Worm (Caenorhabditis elegans) whole organism, L4 larva: ENCODE measurements around the gene tofu-6.

ENCODE experiments used
- F26F4.8 ChIP-seq: fragments of 200-800 bp; sonication (Bioruptor generic); conservative IDR thresholded peaks from 2 replicates; pipeline ENCODE4 v1.3.6; 2022; ENCODE audit warnings: missing genetic modification characterization, missing compliant biosample characterization
- F49E8.2 ChIP-seq: sonication (generic microtip); optimal IDR thresholded peaks from 2 replicates; lab custom pipeline; 2016; ENCODE audit warnings: missing compliant biosample characterization, mild to moderate bottlenecking, missing genetic modification characterization, borderline replicate concordance
- Y48G9A.11 ChIP-seq: fragments of 200-800 bp; sonication (Bioruptor generic); IDR thresholded peaks from 2 replicates; pipeline ENCODE4 v1.3.6; 2022; ENCODE audit warnings: missing genetic modification reagents, missing genetic modification characterization, missing compliant biosample characterization
- aha-1 ChIP-seq: fragments of 150-350 bp; peaks from one replicate; lab custom pipeline; 2014; ENCODE audit warnings: missing biosample characterization, missing genetic modification characterization
- aly-2 ChIP-seq: sonication (generic microtip); optimal IDR thresholded peaks from 2 replicates; lab custom pipeline; 2018; ENCODE audit warnings: missing biosample characterization, missing genetic modification characterization
- ama-1 ChIP-seq: fragments of 150-350 bp; optimal IDR thresholded peaks from 2 replicates; lab custom pipeline; 2014; ENCODE audit warnings: inconsistent platforms, mixed read lengths
- ceh-20 ChIP-seq: fragments of 200-800 bp; sonication (Bioruptor generic); IDR thresholded peaks from 2 replicates; pipeline ENCODE4 v1.3.6; 2022; ENCODE audit warnings: missing genetic modification reagents, missing genetic modification characterization, missing compliant biosample characterization
- ceh-32 ChIP-seq: sonication (generic microtip); optimal IDR thresholded peaks from 2 replicates; lab custom pipeline; 2016; ENCODE audit warnings: mild to moderate bottlenecking, missing genetic modification characterization, missing compliant biosample characterization; ENCODE audit not compliant: poor library complexity
- cey-2 ChIP-seq: sonication (generic microtip); optimal IDR thresholded peaks from 3 replicates; lab custom pipeline; 2017; ENCODE audit warnings: missing genetic modification characterization, mild to moderate bottlenecking, missing compliant biosample characterization, antibody characterized with exemption, borderline replicate concordance; ENCODE audit not compliant: insufficient read depth
- ctbp-1 ChIP-seq: fragments of 200-800 bp; sonication (Bioruptor generic); IDR thresholded peaks from 2 replicates; pipeline ENCODE4 v1.3.6; 2022; ENCODE audit warnings: missing genetic modification reagents, missing genetic modification characterization, missing compliant biosample characterization
- daf-16 ChIP-seq, 3 experiments: sonication (generic microtip); optimal IDR thresholded peaks; 2 replicates each; lab custom pipeline; 2016 to 2017; ENCODE audit warnings: missing genetic modification characterization in 3 of 3, missing genetic modification reagents in 3 of 3, mild to moderate bottlenecking in 2 of 3, missing compliant biosample characterization in 2 of 3, missing biosample characterization in 1 of 3, moderate library complexity in 1 of 3
- dpl-1 ChIP-seq: fragments of 150-350 bp; optimal IDR thresholded peaks from 2 replicates; lab custom pipeline; 2014; ENCODE audit warnings: missing biosample characterization, missing genetic modification reagents, missing genetic modification characterization
- duxl-1 ChIP-seq: sonication (generic microtip); optimal IDR thresholded peaks from 2 replicates; lab custom pipeline; 2016; ENCODE audit warnings: mild to moderate bottlenecking, missing genetic modification characterization, moderate library complexity, missing compliant biosample characterization; ENCODE audit not compliant: poor library complexity
- egl-43 ChIP-seq: fragments of 200-800 bp; sonication (Bioruptor generic); IDR thresholded peaks from 2 replicates; pipeline ENCODE4 v1.3.6; 2022; ENCODE audit warnings: missing genetic modification reagents, missing genetic modification characterization, missing compliant biosample characterization
- fos-1 ChIP-seq: fragments of 150-350 bp; optimal IDR thresholded peaks from 2 replicates; lab custom pipeline; 2014; ENCODE audit warnings: missing biosample characterization, missing genetic modification characterization
- hmg-1.1 ChIP-seq: fragments of 200-800 bp; sonication (Bioruptor generic); IDR thresholded peaks from 2 replicates; pipeline ENCODE4 v1.3.6; 2022; ENCODE audit warnings: missing genetic modification reagents, missing genetic modification characterization, missing compliant biosample characterization
- lin-15B ChIP-seq: fragments of 150-350 bp; sonication (generic microtip); optimal IDR thresholded peaks from 3 replicates; lab custom pipeline; 2014; ENCODE audit warnings: missing biosample characterization, missing genetic modification characterization
- lin-38 ChIP-seq: fragments of 200-800 bp; sonication (Bioruptor generic); IDR thresholded peaks from 2 replicates; pipeline ENCODE4 v1.3.6; 2022; ENCODE audit warnings: missing genetic modification reagents, missing genetic modification characterization, missing compliant biosample characterization
- madf-5 ChIP-seq, 2 experiments: fragments of 200-800 bp; sonication (Bioruptor generic); IDR thresholded peaks; 2 replicates each; pipeline ENCODE4 v1.3.6; 2022; ENCODE audit warnings: missing compliant biosample characterization in 2 of 2, missing genetic modification characterization in 2 of 2
- mdl-1 ChIP-seq, 2 experiments: fragments of 150-350 bp in 1 of 2; sonication (generic microtip) in 1 of 2; optimal IDR thresholded peaks; 2 replicates each; lab custom pipeline; 2014 to 2017; ENCODE audit warnings: missing biosample characterization in 2 of 2, missing genetic modification characterization in 2 of 2
- mdt-29 ChIP-seq: fragments of 200-800 bp; sonication (Bioruptor generic); IDR thresholded peaks from 2 replicates; pipeline ENCODE4 v1.3.6; 2022; ENCODE audit warnings: missing genetic modification reagents, missing genetic modification characterization, missing compliant biosample characterization
- mep-1 ChIP-seq: fragments of 150-350 bp; sonication (generic microtip); optimal IDR thresholded peaks from 3 replicates; lab custom pipeline; 2014; ENCODE audit warnings: missing biosample characterization, missing genetic modification characterization
- mxl-2 ChIP-seq: fragments of 200-800 bp; sonication (Bioruptor generic); conservative IDR thresholded peaks from 2 replicates; pipeline ENCODE4 v1.3.6; 2022; ENCODE audit warnings: missing genetic modification reagents, missing genetic modification characterization, missing compliant biosample characterization
- nhr-10 ChIP-seq: fragments of 150-350 bp; optimal IDR thresholded peaks from 2 replicates; lab custom pipeline; 2014; ENCODE audit warnings: missing biosample characterization, missing genetic modification characterization
- nhr-11 ChIP-seq: fragments of 150-350 bp; optimal IDR thresholded peaks from 2 replicates; lab custom pipeline; 2014; ENCODE audit warnings: missing biosample characterization, missing genetic modification characterization
- nhr-237 ChIP-seq: sonication (generic microtip); optimal IDR thresholded peaks from 2 replicates; lab custom pipeline; 2017; ENCODE audit warnings: missing biosample characterization, missing genetic modification characterization
- nhr-25 ChIP-seq: sonication (generic microtip); optimal IDR thresholded peaks from 2 replicates; lab custom pipeline; 2017; ENCODE audit warnings: missing genetic modification characterization, mild to moderate bottlenecking, missing compliant biosample characterization, antibody characterized with exemption, moderate library complexity, borderline replicate concordance; ENCODE audit not compliant: insufficient read depth
- nhr-28 ChIP-seq: fragments of 150-350 bp; optimal IDR thresholded peaks from 2 replicates; lab custom pipeline; 2014; ENCODE audit warnings: missing biosample characterization, missing genetic modification characterization
- pha-4 ChIP-seq, 2 experiments: fragments of 150-350 bp in 1 of 2; fragments of 200-800 bp in 1 of 2; sonication (Bioruptor generic) in 1 of 2; IDR thresholded peaks in 1 of 2; optimal IDR thresholded peaks in 1 of 2; 2 replicates each; pipeline versions ENCODE4 v1.3.6 to Lab custom; 2014 to 2022; ENCODE audit warnings: missing genetic modification characterization in 2 of 2, missing genetic modification reagents in 2 of 2, missing biosample characterization in 1 of 2, missing compliant biosample characterization in 1 of 2
- php-3 ChIP-seq: fragments of 200-800 bp; sonication (Bioruptor generic); IDR thresholded peaks from 2 replicates; pipeline ENCODE4 v1.3.6; 2022; ENCODE audit warnings: missing genetic modification reagents, missing genetic modification characterization, missing compliant biosample characterization
- rbr-2 ChIP-seq: sonication (generic microtip); optimal IDR thresholded peaks from 2 replicates; lab custom pipeline; 2016; ENCODE audit warnings: missing genotype, missing genetic modification characterization, missing compliant biosample characterization
- saeg-2 ChIP-seq: fragments of 200-800 bp; sonication (Bioruptor generic); IDR thresholded peaks from 2 replicates; pipeline ENCODE4 v1.3.6; 2022; ENCODE audit warnings: missing genetic modification reagents, missing genetic modification characterization, missing compliant biosample characterization
- snpc-4 ChIP-seq: fragments of 150-350 bp; optimal IDR thresholded peaks from 2 replicates; lab custom pipeline; 2014; ENCODE audit warnings: missing biosample characterization, missing genetic modification characterization
- spr-1 ChIP-seq: sonication (generic microtip); optimal IDR thresholded peaks from 2 replicates; lab custom pipeline; 2016; ENCODE audit warnings: mild to moderate bottlenecking, missing genetic modification characterization, missing compliant biosample characterization
- tra-1 ChIP-seq: fragments of 200-800 bp; sonication (Bioruptor generic); IDR thresholded peaks from 2 replicates; pipeline ENCODE4 v1.3.6; 2022; ENCODE audit warnings: missing genetic modification reagents, missing genetic modification characterization, missing compliant biosample characterization
- unc-62 ChIP-seq, 3 experiments: fragments of 150-350 bp in 1 of 3; sonication (generic microtip); optimal IDR thresholded peaks in 2 of 3; peaks in 1 of 3; 1 replicate in 1 of 3; 2 replicates in 2 of 3; lab custom pipeline; 2014 to 2017; ENCODE audit warnings: missing biosample characterization in 3 of 3, missing genetic modification characterization in 3 of 3, missing genetic modification reagents in 3 of 3, missing genotype in 1 of 3

tofu-6 gene

ce11 chrII:5379614-5380077, 41.4 kb upstream of the tofu-6 start, which contains the start of gene pkc-3 (continued):
- TF ChIP-seq unc-62 (GFP tag; optimal IDR thresholded peaks at IDR 0.05 in 1 of 2; lab: Kevin White, UChicago), result peak in 1 of 2 experiments; percentile 19
- no peak for TF ChIP-seq unc-62 (tag; optimal IDR thresholded peaks at IDR 0.05; lab: Kevin White, UChicago)
- no peak for TF ChIP-seq mxl-2 (GFP tag; lab: Robert Waterston, UW)
- TF ChIP-seq ceh-32 (tag; lab: Kevin White, UChicago), result no peak
- TF ChIP-seq hmg-1.1 (GFP tag; lab: Robert Waterston, UW), result peak; percentile 52; the same call in 1 of the 2 replicates
- TF ChIP-seq snpc-4 (tag; lab: Kevin White, UChicago), result no peak
- 0 out of 2 replicates have a peak, but pooled peaks have one; percentile 20 for TF ChIP-seq mdt-29 (GFP tag; lab: Robert Waterston, UW)
- peak; percentile 51 for TF ChIP-seq spr-1 (tag; lab: Kevin White, UChicago)
- no peak for TF ChIP-seq lin-15B (tag; lab: Kevin White, UChicago)
- TF ChIP-seq mdl-1 (tag; optimal IDR thresholded peaks at IDR 0.05; lab: Kevin White, UChicago), result peak; percentile 7 to 47
- 0 out of 2 replicates have a peak, but pooled peaks have one; percentile 14 for TF ChIP-seq php-3 (GFP tag; lab: Robert Waterston, UW)
- no peak for TF ChIP-seq Y48G9A.11 (GFP tag; lab: Robert Waterston, UW)
- TF ChIP-seq duxl-1 (tag; lab: Kevin White, UChicago), result peak; percentile 50
- no peak for TF ChIP-seq nhr-237 (tag; lab: Kevin White, UChicago)
- no peak for TF ChIP-seq tra-1 (GFP tag; lab: Robert Waterston, UW)
- TF ChIP-seq pha-4 (GFP tag; IDR thresholded peaks at IDR 0.05; lab: Robert Waterston, UW), result peak; percentile 39; the same call in 1 of the 2 replicates
- TF ChIP-seq pha-4 (tag; optimal IDR thresholded peaks at IDR 0.05; lab: Kevin White, UChicago), result peak; percentile 68
- TF ChIP-seq ctbp-1 (GFP tag; lab: Robert Waterston, UW), result no peak
- no peak for TF ChIP-seq madf-5 (GFP tag; IDR thresholded peaks at IDR 0.05; lab: Robert Waterston, UW)
- TF ChIP-seq dpl-1 (GFP tag; lab: Kevin White, UChicago), result peak; percentile 38
- TF ChIP-seq ceh-20, result no peak
- peak; percentile 11 for TF ChIP-seq nhr-10 (tag; lab: Kevin White, UChicago)
- TF ChIP-seq aly-2 (tag; lab: Kevin White, UChicago), result no peak
- no peak for TF ChIP-seq saeg-2 (GFP tag; lab: Robert Waterston, UW)
- TF ChIP-seq lin-38 (GFP tag; lab: Robert Waterston, UW), result peak; percentile 79
- TF ChIP-seq fos-1 (tag; lab: Kevin White, UChicago), result no peak
- TF ChIP-seq cey-2 (tag; lab: Kevin White, UChicago), result no peak
- no peak for TF ChIP-seq F26F4.8 (GFP tag; lab: Robert Waterston, UW)
- TF ChIP-seq nhr-25 (tag; lab: Kevin White, UChicago), result peak; percentile 95
- TF ChIP-seq nhr-11 (tag; lab: Kevin White, UChicago), result peak; percentile 47
- peak; percentile 46 for TF ChIP-seq rbr-2 (tag; lab: Kevin White, UChicago)
- peak; percentile 93 for TF ChIP-seq nhr-28 (tag; lab: Kevin White, UChicago)

- no peak for TF ChIP-seq daf-16 (GFP tag; optimal IDR thresholded peaks at IDR 0.05; lab: Kevin White, UChicago)
- peak; percentile 22 for TF ChIP-seq daf-16 (tag; optimal IDR thresholded peaks at IDR 0.05; lab: Kevin White, UChicago)
- no peak for TF ChIP-seq egl-43 (GFP tag; lab: Robert Waterston, UW)
Observed at ce11 chrII:5384282-5384681, 36.8 kb upstream of the tofu-6 start.

DNA sequence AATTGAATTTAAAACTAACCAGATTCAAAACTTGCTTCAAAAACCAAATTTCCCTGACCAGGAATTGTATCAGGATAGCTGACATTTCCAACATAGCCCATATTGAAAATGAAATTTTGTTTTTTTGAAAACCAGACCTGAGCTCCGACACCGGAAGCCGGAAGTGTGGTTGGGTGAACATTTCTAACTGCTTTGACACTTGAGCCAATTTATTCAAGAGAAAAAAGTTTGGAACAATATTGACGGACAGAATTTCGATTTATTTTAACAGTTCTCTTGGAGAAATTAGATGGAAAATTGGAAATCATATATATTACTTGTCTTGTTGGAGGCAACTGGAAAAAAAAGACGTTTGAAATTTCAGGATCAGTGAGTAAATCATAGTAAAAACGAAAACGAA, 33.8 kb upstream of the tofu-6 start, which contains the start of gene ccpp-6:
ccpp-6 (minus strand) TSS at position 101 of the 400 bp plus-strand sequence.
- TF ChIP-seq aha-1 (tag; lab: Kevin White, UChicago) (peak; percentile 11), F49E8.2 (tag; lab: Kevin White, UChicago) (no peak), lin-15B (tag; lab: Kevin White, UChicago) (no peak), lin-38 (GFP tag; lab: Robert Waterston, UW) (0 out of 2 replicates have a peak, but pooled peaks have one; percentile 16), mep-1 (peak; percentile 25), ama-1 (lab: Kevin White, UChicago) (peak; percentile 0)
- TF ChIP-seq, all 104 proteins: peak for 4
